Worm (Caenorhabditis elegans) whole organism, L4/young adult: ENCODE data around the gene set-15.

Experiments
- W03F9.2 ChIP-seq: fragments of 150-350 bp; optimal IDR thresholded peaks from 2 replicates; lab custom pipeline; 2014; ENCODE audit warnings: missing biosample characterization, missing genetic modification characterization
- dao-5 ChIP-seq: sonication (generic microtip); optimal IDR thresholded peaks from 2 replicates; lab custom pipeline; 2016; ENCODE audit warnings: missing genotype, missing genetic modification characterization, moderate library complexity, missing compliant biosample characterization
- him-1 ChIP-seq: sonication (generic microtip); optimal IDR thresholded peaks from 2 replicates; lab custom pipeline; 2016; ENCODE audit warnings: missing genotype, missing genetic modification reagents, missing genetic modification characterization, missing compliant biosample characterization

DNA sequence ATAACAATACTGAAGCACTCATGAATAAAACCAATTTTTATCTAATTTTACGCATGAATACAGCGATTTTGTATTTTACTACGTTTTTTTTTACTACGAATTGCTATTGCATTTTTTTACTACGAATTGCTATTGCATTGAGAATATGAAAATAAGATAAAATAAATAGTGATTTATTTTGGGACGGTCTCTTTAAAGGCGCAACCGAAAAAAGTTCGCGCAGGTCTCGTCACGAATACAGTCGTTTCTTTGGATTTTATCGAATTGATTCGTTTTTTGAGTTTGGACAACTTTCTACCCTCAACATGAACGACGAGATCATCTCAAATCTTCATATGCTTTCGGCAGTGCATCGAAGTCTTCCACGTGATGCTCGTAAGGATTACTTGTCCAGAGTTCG lies 28.2 kb downstream of the set-15 start, which contains the start of gene Y17G9B.4:
- TF ChIP-seq dao-5 (tag; lab: Kevin White, UChicago) (no peak), him-1 (no peak), W03F9.2 (no peak)
